Worm (Caenorhabditis elegans): ENCODE results near the gene zak-1.

- no peak for TF ChIP-seq F13H6.1 (tag; optimal IDR thresholded peaks at IDR 0.05)
- TF ChIP-seq nhr-11 (tag; optimal IDR thresholded peaks at IDR 0.05): no peak
- no peak for TF ChIP-seq pha-4 (tag; optimal IDR thresholded peaks at IDR 0.05)
Measured at ce11 chrIII:6856709-6857108, at the start of gene zak-1.
